Worm (Caenorhabditis elegans): ENCODE data around the gene F46F2.5.

The F46F2.5 gene

ce11 chrX:15312073-15312472, 49.5 kb downstream of the F46F2.5 start:
- TF ChIP-seq bed-3 (GFP tag; optimal IDR thresholded peaks at IDR 0.05) (no peak), ces-1 (GFP tag; optimal IDR thresholded peaks at IDR 0.05) (no peak), ztf-11 (tag; optimal IDR thresholded peaks at IDR 0.05) (no peak), nhr-28 (tag; optimal IDR thresholded peaks at IDR 0.05) (no peak), unc-39 (tag; optimal IDR thresholded peaks at IDR 0.05) (no peak), mep-1 (tag; optimal IDR thresholded peaks at IDR 0.05) (no peak), zip-8 (tag; optimal IDR thresholded peaks at IDR 0.05) (no peak), sem-2 (GFP tag; optimal IDR thresholded peaks at IDR 0.05) (no peak), pha-4 (tag; optimal IDR thresholded peaks at IDR 0.05) (no peak), unc-62 (GFP tag; optimal IDR thresholded peaks at IDR 0.05) (no peak), ham-2 (GFP tag; optimal IDR thresholded peaks at IDR 0.05) (no peak), nhr-237 (tag; optimal IDR thresholded peaks at IDR 0.05) (no peak), M03D4.4 (tag; optimal IDR thresholded peaks at IDR 0.05) (no peak), nhr-12 (tag; optimal IDR thresholded peaks at IDR 0.05) (no peak), blmp-1 (tag; optimal IDR thresholded peaks at IDR 0.05) (no peak), snpc-4 (tag; optimal IDR thresholded peaks at IDR 0.05) (no peak), unc-120 (tag; optimal IDR thresholded peaks at IDR 0.05; ENCODE audit: poor library complexity, severe bottlenecking) (no peak), nhr-2 (tag; optimal IDR thresholded peaks at IDR 0.05) (no peak), ceh-83 (GFP tag; optimal IDR thresholded peaks at IDR 0.05) (no peak), elt-3 (tag; optimal IDR thresholded peaks at IDR 0.05) (no peak)

ce11 chrX:15312681-15313080, 50.2 kb downstream of the F46F2.5 start:
- TF ChIP-seq unc-62 (GFP tag; optimal IDR thresholded peaks at IDR 0.05), result no peak

- TF ChIP-seq elt-1 (tag; optimal IDR thresholded peaks at IDR 0.05; ENCODE audit: borderline replicate concordance, insufficient read depth) (no peak), ceh-83 (GFP tag; optimal IDR thresholded peaks at IDR 0.05) (no peak), ces-1 (GFP tag; optimal IDR thresholded peaks at IDR 0.05) (no peak), lsy-2 (tag; optimal IDR thresholded peaks at IDR 0.05) (no peak), nhr-76 (tag; optimal IDR thresholded peaks at IDR 0.05) (no peak), unc-39 (tag; optimal IDR thresholded peaks at IDR 0.05) (no peak), lin-32 (GFP tag; optimal IDR thresholded peaks at IDR 0.05) (no peak), sptf-1 (tag; optimal IDR thresholded peaks at IDR 0.05) (no peak), nhr-2 (tag; optimal IDR thresholded peaks at IDR 0.05) (no peak), zip-8 (tag; optimal IDR thresholded peaks at IDR 0.05) (no peak), pha-4 (tag; optimal IDR thresholded peaks at IDR 0.05) (no peak), unc-120 (tag; optimal IDR thresholded peaks at IDR 0.05; ENCODE audit: poor library complexity, severe bottlenecking) (no peak), nhr-237 (tag; optimal IDR thresholded peaks at IDR 0.05) (no peak), ceh-43 (GFP tag; optimal IDR thresholded peaks at IDR 0.05) (no peak), ztf-11 (tag; optimal IDR thresholded peaks at IDR 0.05) (no peak), mls-2 (tag; optimal IDR thresholded peaks at IDR 0.05) (no peak), mab-5 (tag; optimal IDR thresholded peaks at IDR 0.05) (no peak)
Observed at ce11 chrX:15317146-15317545, 54.6 kb downstream of the F46F2.5 start, which contains the start of gene glb-28. Gene glb-28 (minus strand): TSS chrX:15317246.
